Fruit fly (Drosophila melanogaster) whole organism: ENCODE data around the gene CG12171.

ENCODE experiments used
- CG8478 ChIP-seq: fragments of >200 bp; optimal IDR thresholded peaks from 2 replicates; lab custom pipeline; 2018; ENCODE audit warnings: inconsistent platforms
- Dll ChIP-seq: fragments of >200 bp; optimal IDR thresholded peaks from 2 replicates; lab custom pipeline; 2017
- EcR ChIP-seq, 2 experiments: fragments of >200 bp; optimal IDR thresholded peaks; 2 replicates each; lab custom pipeline; 2017; ENCODE audit warnings: missing biosample characterization in 2 of 2, missing genetic modification characterization in 2 of 2, missing genetic modification reagents in 2 of 2
- pan ChIP-seq: fragments of >200 bp; optimal IDR thresholded peaks from 2 replicates; lab custom pipeline; 2017
- psq ChIP-seq: fragments of >200 bp; optimal IDR thresholded peaks from 2 replicates; lab custom pipeline; 2017
- usp ChIP-seq: fragments of >200 bp; optimal IDR thresholded peaks from 2 replicates; lab custom pipeline; 2017; ENCODE audit warnings: missing biosample characterization, missing genetic modification characterization, mixed read lengths

Gene CG12171

dm6 chr3R:5671795-5672657 lies 38.6 kb downstream of the CG12171 start:
- no peak for TF ChIP-seq pan (lab: Kevin White, UChicago)
- TF ChIP-seq Dll (lab: Kevin White, UChicago): no peak
- TF ChIP-seq psq (lab: Kevin White, UChicago): no peak
- no peak for TF ChIP-seq CG8478
- no peak for TF ChIP-seq EcR (GFP tag; optimal IDR thresholded peaks at IDR 0.05; lab: Kevin White, UChicago)
- TF ChIP-seq usp: no peak

dm6 chr3R:5672658-5673217 lies 39.3 kb downstream of the CG12171 start:
- no peak for TF ChIP-seq pan (lab: Kevin White, UChicago)

dm6 chr3R:5682238-5682637 lies 48.8 kb downstream of the CG12171 start:
- no peak for TF ChIP-seq Dll (lab: Kevin White, UChicago)
- TF ChIP-seq EcR (GFP tag; optimal IDR thresholded peaks at IDR 0.05; lab: Kevin White, UChicago): no peak
- no peak for TF ChIP-seq CG8478
- TF ChIP-seq psq (lab: Kevin White, UChicago): no peak
- no peak for TF ChIP-seq pan (lab: Kevin White, UChicago)

- TF ChIP-seq pan (lab: Kevin White, UChicago): no peak
- TF ChIP-seq EcR (GFP tag; optimal IDR thresholded peaks at IDR 0.05; lab: Kevin White, UChicago): no peak
- no peak for TF ChIP-seq CG8478
- TF ChIP-seq usp: no peak
- TF ChIP-seq Dll (lab: Kevin White, UChicago): no peak
- TF ChIP-seq psq (lab: Kevin White, UChicago): no peak
These were observed 49.7 kb downstream of the CG12171 start for dm6 chr3R:5682921-5683748.
